Worm (Caenorhabditis elegans): ENCODE data around the gene atp-2.

Gene atp-2

ce11 chrIII:5218687-5219086 is 9.5 kb upstream of the atp-2 start, which contains the start of gene ZC155.2:
Gene ZC155.2, plus strand, starts transcription at chrIII:5218987.
- TF ChIP-seq Y55F3AM.14 (GFP tag; optimal IDR thresholded peaks at IDR 0.05) (no peak), R02D3.7 (tag; optimal IDR thresholded peaks at IDR 0.05) (no peak), mab-5 (tag; optimal IDR thresholded peaks at IDR 0.05) (peak; percentile 23)

ce11 chrIII:5221820-5222219 is 6.4 kb upstream of the atp-2 start:
- TF ChIP-seq lin-39 (tag; optimal IDR thresholded peaks at IDR 0.05) = no peak
- TF ChIP-seq sma-3 (GFP tag; optimal IDR thresholded peaks at IDR 0.05) = no peak
- no peak for TF ChIP-seq mbf-1 (tag; optimal IDR thresholded peaks at IDR 0.05)
- TF ChIP-seq C34F6.9 (tag; optimal IDR thresholded peaks at IDR 0.05) = no peak
- TF ChIP-seq lin-11 (tag; optimal IDR thresholded peaks at IDR 0.05) = no peak
- no peak for TF ChIP-seq nhr-6 (tag; optimal IDR thresholded peaks at IDR 0.05)
- no peak for TF ChIP-seq ztf-11 (tag; optimal IDR thresholded peaks at IDR 0.05)
- TF ChIP-seq lsy-2 (tag; optimal IDR thresholded peaks at IDR 0.05) = no peak
- no peak for TF ChIP-seq nhr-77 (tag; optimal IDR thresholded peaks at IDR 0.05)
- no peak for TF ChIP-seq nhr-11 (tag; optimal IDR thresholded peaks at IDR 0.05)
- TF ChIP-seq elt-3 (tag; optimal IDR thresholded peaks at IDR 0.05) = no peak
- TF ChIP-seq ztf-1 (GFP tag; conservative IDR thresholded peaks at IDR 0.05) = no peak
- TF ChIP-seq R02D3.7 (tag; optimal IDR thresholded peaks at IDR 0.05) = no peak
- TF ChIP-seq nhr-12 (tag; optimal IDR thresholded peaks at IDR 0.05) = no peak
- TF ChIP-seq F13H6.1 (tag; optimal IDR thresholded peaks at IDR 0.05) = no peak
- TF ChIP-seq mab-5 (tag; optimal IDR thresholded peaks at IDR 0.05) = no peak
- no peak for TF ChIP-seq mdl-1 (tag; optimal IDR thresholded peaks at IDR 0.05)
- no peak for TF ChIP-seq nhr-23 (tag; optimal IDR thresholded peaks at IDR 0.05)

- TF ChIP-seq F13H6.1 (tag; optimal IDR thresholded peaks at IDR 0.05) = peak; percentile 60
- no peak for TF ChIP-seq zag-1 (tag; optimal IDR thresholded peaks at IDR 0.05)
- no peak for TF ChIP-seq mdl-1 (tag; optimal IDR thresholded peaks at IDR 0.05)
- peak; percentile 62 for TF ChIP-seq nhr-129 (tag; optimal IDR thresholded peaks at IDR 0.05)
Observed at ce11 chrIII:5222777-5223176, 5.4 kb upstream of the atp-2 start.

- TF ChIP-seq unc-62 (GFP tag; optimal IDR thresholded peaks at IDR 0.05) (no peak), unc-39 (tag; optimal IDR thresholded peaks at IDR 0.05) (no peak), gmeb-1 (tag; optimal IDR thresholded peaks at IDR 0.05) (no peak), nhr-6 (tag; optimal IDR thresholded peaks at IDR 0.05) (no peak), sma-3 (GFP tag; optimal IDR thresholded peaks at IDR 0.05) (peak; percentile 47), nhr-25 (tag; optimal IDR thresholded peaks at IDR 0.05) (no peak), mbf-1 (tag; optimal IDR thresholded peaks at IDR 0.05) (no peak), unc-55 (GFP tag; optimal IDR thresholded peaks at IDR 0.05) (peak; percentile 63), lin-11 (tag; optimal IDR thresholded peaks at IDR 0.05) (no peak), sma-9 (GFP tag; optimal IDR thresholded peaks at IDR 0.05) (no peak), sma-9 (tag; optimal IDR thresholded peaks at IDR 0.05) (no peak), mab-5 (tag; optimal IDR thresholded peaks at IDR 0.05) (no peak), elt-3 (tag; optimal IDR thresholded peaks at IDR 0.05) (no peak), dmd-4 (tag; optimal IDR thresholded peaks at IDR 0.05) (no peak), C34F6.9 (tag; optimal IDR thresholded peaks at IDR 0.05) (peak; percentile 51), fos-1 (tag; optimal IDR thresholded peaks at IDR 0.05) (peak; percentile 94), lin-13 (GFP tag; optimal IDR thresholded peaks at IDR 0.05) (no peak), nhr-23 (tag; optimal IDR thresholded peaks at IDR 0.05) (no peak), ZK546.5 (tag; optimal IDR thresholded peaks at IDR 0.05) (no peak), blmp-1 (tag; optimal IDR thresholded peaks at IDR 0.05; ENCODE audit: insufficient read depth) (no peak), nhr-129 (tag; optimal IDR thresholded peaks at IDR 0.05) (peak; percentile 61)
Observed at ce11 chrIII:5224908-5225307, 3.3 kb upstream of the atp-2 start.

ce11 chrIII:5225321-5225720 is 2.9 kb upstream of the atp-2 start, which contains the start of gene nex-1:
Gene nex-1, plus strand, starts transcription at chrIII:5225621.
- TF ChIP-seq sma-9 (GFP tag; optimal IDR thresholded peaks at IDR 0.05) (no peak), sma-9 (tag; optimal IDR thresholded peaks at IDR 0.05) (no peak), nhr-237 (tag; optimal IDR thresholded peaks at IDR 0.05) (no peak), R02D3.7 (tag; optimal IDR thresholded peaks at IDR 0.05) (no peak), zag-1 (tag; optimal IDR thresholded peaks at IDR 0.05) (no peak), elt-1 (tag; optimal IDR thresholded peaks at IDR 0.05) (no peak), mdl-1 (tag; optimal IDR thresholded peaks at IDR 0.05) (no peak), C34F6.9 (tag; optimal IDR thresholded peaks at IDR 0.05) (no peak), gmeb-1 (tag; optimal IDR thresholded peaks at IDR 0.05) (no peak), nhr-77 (tag; optimal IDR thresholded peaks at IDR 0.05) (no peak), lsy-2 (tag; optimal IDR thresholded peaks at IDR 0.05) (no peak), ztf-11 (tag; optimal IDR thresholded peaks at IDR 0.05) (no peak), crh-2 (tag; optimal IDR thresholded peaks at IDR 0.05) (no peak), nhr-11 (tag; optimal IDR thresholded peaks at IDR 0.05) (no peak), sem-4 (tag; optimal IDR thresholded peaks at IDR 0.05) (no peak), snpc-4 (tag; optimal IDR thresholded peaks at IDR 0.05) (no peak), F13H6.1 (tag; optimal IDR thresholded peaks at IDR 0.05) (no peak), alr-1 (tag; optimal IDR thresholded peaks at IDR 0.05) (no peak), ztf-4 (tag; optimal IDR thresholded peaks at IDR 0.05) (no peak), lin-13 (GFP tag; optimal IDR thresholded peaks at IDR 0.05) (no peak)

All from whole organism, L2 larva.